Worm (Caenorhabditis elegans) whole organism, midembryonic: Measurements from ENCODE around the gene abf-5.

Experiments used
- cog-1 ChIP-seq: sonication (generic microtip); optimal IDR thresholded peaks from 2 replicates; lab custom pipeline; 2016; ENCODE audit warnings: missing genetic modification characterization, missing compliant biosample characterization
- flt-1 ChIP-seq: fragments of 200-800 bp; sonication (Bioruptor generic); IDR thresholded peaks from 2 replicates; pipeline ENCODE4 v1.3.6; 2022; ENCODE audit warnings: missing genetic modification characterization, missing compliant biosample characterization

DNA sequence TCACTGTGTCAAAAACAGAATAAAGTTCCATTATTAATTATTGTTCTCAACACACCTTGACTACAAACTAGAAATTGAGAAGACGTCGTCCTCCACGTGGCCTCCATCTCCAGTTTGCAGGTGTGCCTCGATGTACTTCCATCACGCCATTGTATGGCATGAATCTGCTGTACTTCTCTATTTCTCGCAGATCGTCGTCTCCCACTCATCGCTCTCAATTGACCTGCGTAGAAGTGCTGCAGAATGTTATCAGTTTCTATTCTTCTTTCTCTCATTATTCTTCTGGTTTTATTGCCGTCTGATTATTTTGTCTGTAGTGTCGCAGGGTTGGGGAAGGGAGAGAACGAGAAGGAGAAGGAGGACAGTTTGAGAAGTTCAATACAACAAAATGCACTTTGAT lies 33.0 kb upstream of the abf-5 start:
- TF ChIP-seq flt-1 (GFP tag; lab: Robert Waterston, UW), result no peak
- TF ChIP-seq cog-1, result no peak
